Fruit fly (Drosophila melanogaster) whole organism, embryonic: ENCODE measurements around the gene CG9471.

Source experiments
- Aef1 ChIP-seq: fragments of 200-800 bp; sonication (Bioruptor generic); IDR thresholded peaks from 3 replicates; pipeline ENCODE4 v1.3.6; 2022; ENCODE audit warnings: missing biosample characterization, missing genetic modification characterization
- CG10321 ChIP-seq: fragments of 200-800 bp; sonication (Bioruptor generic); IDR thresholded peaks from 2 replicates; pipeline ENCODE4 v1.3.6; 2022; ENCODE audit warnings: missing biosample characterization, missing genetic modification characterization
- CG12155 ChIP-seq: fragments of 200-800 bp; sonication (Bioruptor generic); optimal IDR thresholded peaks from 3 replicates; lab custom pipeline; 2016; ENCODE audit warnings: missing biosample characterization, missing genetic modification characterization
- CG12659 ChIP-seq: fragments of 200-800 bp; sonication (Bioruptor generic); optimal IDR thresholded peaks from 3 replicates; lab custom pipeline; 2017; ENCODE audit warnings: mild to moderate bottlenecking, missing biosample characterization, missing genetic modification reagents, missing genetic modification characterization
- CG14014 ChIP-seq: fragments of 200-800 bp; sonication (Bioruptor generic); IDR thresholded peaks from 2 replicates; pipeline ENCODE4 v1.3.6; 2022; ENCODE audit warnings: missing biosample characterization, missing genetic modification characterization
- CG15601 ChIP-seq: fragments of 200-800 bp; sonication (Bioruptor generic); optimal IDR thresholded peaks from 3 replicates; lab custom pipeline; 2019; ENCODE audit warnings: missing biosample characterization, mild to moderate bottlenecking, missing genetic modification characterization, moderate library complexity
- CG15696 ChIP-seq: fragments of 200-800 bp; sonication (Bioruptor generic); optimal IDR thresholded peaks from 2 replicates; lab custom pipeline; 2019; ENCODE audit warnings: missing biosample characterization, mild to moderate bottlenecking, missing genetic modification characterization, moderate library complexity
- CG16815 ChIP-seq: fragments of 200-800 bp; sonication (Bioruptor generic); optimal IDR thresholded peaks from 3 replicates; lab custom pipeline; 2017; ENCODE audit warnings: missing biosample characterization, mild to moderate bottlenecking, missing genetic modification characterization
- CG18011 ChIP-seq: fragments of 200-800 bp; sonication (Bioruptor generic); optimal IDR thresholded peaks from 2 replicates; lab custom pipeline; 2017; ENCODE audit warnings: missing biosample characterization, missing genetic modification characterization, mild to moderate bottlenecking, moderate library complexity, missing genotype
- CG2129 ChIP-seq: fragments of 200-800 bp; sonication (Bioruptor generic); IDR thresholded peaks from 2 replicates; pipeline ENCODE4 v1.3.6; 2022; ENCODE audit warnings: missing biosample characterization, missing genetic modification characterization; ENCODE audit not compliant: partially characterized antibody
- CG34376 ChIP-seq: fragments of 200-800 bp; sonication (Bioruptor generic); optimal IDR thresholded peaks from 2 replicates; lab custom pipeline; 2018; ENCODE audit warnings: missing biosample characterization, mild to moderate bottlenecking, missing genetic modification characterization
- CG34422 ChIP-seq: fragments of 200-800 bp; sonication (Bioruptor generic); IDR thresholded peaks from 3 replicates; pipeline ENCODE4 v1.3.6; 2022; ENCODE audit warnings: missing biosample characterization, missing genetic modification characterization
- CG42726 ChIP-seq: fragments of 200-800 bp; sonication (Bioruptor generic); IDR thresholded peaks from 2 replicates; pipeline ENCODE4 v1.3.6; 2022; ENCODE audit warnings: missing biosample characterization, missing genetic modification characterization; ENCODE audit not compliant: partially characterized antibody
- CG8290 ChIP-seq, 3 experiments: fragments of 200-800 bp; sonication (Bioruptor generic); optimal IDR thresholded peaks; 2 replicates each; lab custom pipeline; 2016 to 2019; ENCODE audit warnings: missing biosample characterization in 3 of 3, missing genetic modification characterization in 3 of 3, mild to moderate bottlenecking in 2 of 3, moderate library complexity in 1 of 3
- CTCF ChIP-seq: fragments of 200-800 bp; sonication (Bioruptor generic); optimal IDR thresholded peaks from 2 replicates; lab custom pipeline; 2017; ENCODE audit warnings: missing biosample characterization, mild to moderate bottlenecking, missing genetic modification characterization, moderate library complexity
- Dp ChIP-seq: fragments of 200-800 bp; sonication (Bioruptor generic); optimal IDR thresholded peaks from 2 replicates; lab custom pipeline; 2018; ENCODE audit warnings: missing biosample characterization, mild to moderate bottlenecking, missing genetic modification characterization, moderate library complexity
- Drgx ChIP-seq: fragments of 200-800 bp; sonication (Bioruptor generic); IDR thresholded peaks from 2 replicates; pipeline ENCODE4 v1.3.6; 2022; ENCODE audit warnings: missing biosample characterization, missing genetic modification characterization
- GATAe ChIP-seq: fragments of 200-800 bp; sonication (Bioruptor generic); conservative IDR thresholded peaks from 2 replicates; pipeline ENCODE4 v1.3.6; 2022; ENCODE audit warnings: missing biosample characterization, missing genetic modification characterization
- HmgZ ChIP-seq: fragments of 200-800 bp; sonication (Bioruptor generic); optimal IDR thresholded peaks from 2 replicates; lab custom pipeline; 2018; ENCODE audit warnings: missing biosample characterization, mild to moderate bottlenecking, missing genetic modification characterization
- Hmr ChIP-seq: fragments of 200-800 bp; sonication (Bioruptor generic); optimal IDR thresholded peaks from 3 replicates; lab custom pipeline; 2017; ENCODE audit warnings: mild to moderate bottlenecking, missing biosample characterization, missing genetic modification reagents, missing genetic modification characterization
- Hr39 ChIP-seq: fragments of >200 bp; optimal IDR thresholded peaks from 2 replicates; lab custom pipeline; 2017
- Lhr ChIP-seq: fragments of 200-800 bp; sonication (Bioruptor generic); optimal IDR thresholded peaks from 3 replicates; lab custom pipeline; 2017; ENCODE audit warnings: mild to moderate bottlenecking, missing biosample characterization, missing genetic modification reagents, missing genetic modification characterization
- MTF-1 ChIP-seq: fragments of 200-800 bp; sonication (Bioruptor generic); optimal IDR thresholded peaks from 2 replicates; lab custom pipeline; 2018; ENCODE audit warnings: missing biosample characterization, mild to moderate bottlenecking, missing genetic modification characterization, borderline replicate concordance
- Myb ChIP-seq: fragments of 200-800 bp; sonication (Bioruptor generic); optimal IDR thresholded peaks from 2 replicates; lab custom pipeline; 2016; ENCODE audit warnings: missing biosample characterization, missing genetic modification characterization
- PHDP ChIP-seq: fragments of 200-800 bp; sonication (Bioruptor generic); optimal IDR thresholded peaks from 3 replicates; lab custom pipeline; 2018; ENCODE audit warnings: missing biosample characterization, mild to moderate bottlenecking, missing genetic modification characterization, moderate library complexity
- Pdp1 ChIP-seq, 2 experiments: fragments of 200-800 bp; sonication (Bioruptor generic); optimal IDR thresholded peaks; 3 replicates each; lab custom pipeline; 2016; ENCODE audit warnings: missing biosample characterization in 2 of 2, missing genetic modification characterization in 2 of 2, mild to moderate bottlenecking in 1 of 2, moderate library complexity in 1 of 2
- Sox102F ChIP-seq: fragments of 200-800 bp; sonication (Bioruptor generic); optimal IDR thresholded peaks from 2 replicates; lab custom pipeline; 2018; ENCODE audit warnings: missing biosample characterization, mild to moderate bottlenecking, missing genetic modification characterization, moderate library complexity
- Ssrp ChIP-seq: fragments of 200-800 bp; sonication (Bioruptor generic); optimal IDR thresholded peaks from 2 replicates; lab custom pipeline; 2018; ENCODE audit warnings: missing biosample characterization, mild to moderate bottlenecking, missing genetic modification characterization, moderate library complexity
- bsh ChIP-seq, 2 experiments: fragments of 200-800 bp; sonication (Bioruptor generic); optimal IDR thresholded peaks; 2 replicates each; lab custom pipeline; 2017 to 2018; ENCODE audit warnings: mild to moderate bottlenecking in 2 of 2, missing biosample characterization in 2 of 2, missing genetic modification characterization in 2 of 2, moderate library complexity in 1 of 2
- btn ChIP-seq: fragments of 200-800 bp; sonication (Bioruptor generic); optimal IDR thresholded peaks from 2 replicates; lab custom pipeline; 2016; ENCODE audit warnings: missing biosample characterization, missing genetic modification characterization
- dm ChIP-seq: fragments of 200-800 bp; sonication (Bioruptor generic); optimal IDR thresholded peaks from 3 replicates; lab custom pipeline; 2016; ENCODE audit warnings: missing biosample characterization, missing genetic modification characterization
- gce ChIP-seq: fragments of 200-800 bp; sonication (Bioruptor generic); IDR thresholded peaks from 3 replicates; pipeline ENCODE4 v1.3.6; 2022; ENCODE audit warnings: missing biosample characterization, missing genetic modification characterization
- hbn ChIP-seq: fragments of 200-800 bp; sonication (Bioruptor generic); IDR thresholded peaks from 2 replicates; pipeline ENCODE4 v1.3.6; 2022; ENCODE audit warnings: missing biosample characterization, missing genetic modification characterization; ENCODE audit not compliant: partially characterized antibody
- inv ChIP-seq: fragments of 200-800 bp; sonication (Bioruptor generic); IDR thresholded peaks from 2 replicates; pipeline ENCODE4 v1.3.6; 2022; ENCODE audit warnings: missing biosample characterization, missing genetic modification characterization; ENCODE audit not compliant: partially characterized antibody
- ken ChIP-seq: fragments of 200-800 bp; sonication (Bioruptor generic); IDR thresholded peaks from 3 replicates; pipeline ENCODE4 v1.3.6; 2022; ENCODE audit warnings: missing biosample characterization, missing genetic modification characterization
- nau ChIP-seq: fragments of 200-800 bp; sonication (Bioruptor generic); optimal IDR thresholded peaks from 3 replicates; lab custom pipeline; 2017; ENCODE audit warnings: missing biosample characterization, mild to moderate bottlenecking, missing genetic modification characterization, missing genetic modification reagents
- oc ChIP-seq: fragments of 200-800 bp; sonication (Bioruptor generic); optimal IDR thresholded peaks from 2 replicates; lab custom pipeline; 2018; ENCODE audit warnings: missing biosample characterization, mild to moderate bottlenecking, missing genetic modification characterization, moderate library complexity
- onecut ChIP-seq: fragments of 200-800 bp; sonication (Bioruptor generic); IDR thresholded peaks from 2 replicates; pipeline ENCODE4 v1.3.6; 2022; ENCODE audit warnings: missing biosample characterization, missing genetic modification characterization
- pfk ChIP-seq: fragments of 200-800 bp; sonication (Bioruptor generic); optimal IDR thresholded peaks from 2 replicates; lab custom pipeline; 2018; ENCODE audit warnings: missing biosample characterization, mild to moderate bottlenecking, missing genetic modification characterization, moderate library complexity
- pita ChIP-seq: fragments of 200-800 bp; sonication (Bioruptor generic); optimal IDR thresholded peaks from 2 replicates; lab custom pipeline; 2017; ENCODE audit warnings: missing biosample characterization, mild to moderate bottlenecking, missing genetic modification characterization
- prd ChIP-seq, 3 experiments: fragments of >200 bp in 2 of 3; fragments of 200-800 bp in 1 of 3; sonication (Bioruptor generic) in 1 of 3; optimal IDR thresholded peaks in 2 of 3; IDR thresholded peaks in 1 of 3; 2 replicates in 2 of 3; 3 replicates in 1 of 3; pipeline versions ENCODE4 v1.3.6 to Lab custom; 2017 to 2022; ENCODE audit warnings: missing biosample characterization in 1 of 3, missing genetic modification characterization in 1 of 3
- pzg ChIP-seq: fragments of 200-800 bp; sonication (Bioruptor generic); optimal IDR thresholded peaks from 3 replicates; lab custom pipeline; 2018; ENCODE audit warnings: missing biosample characterization, mild to moderate bottlenecking, missing genetic modification characterization, moderate library complexity
- repo ChIP-seq: fragments of 200-800 bp; sonication (Bioruptor generic); optimal IDR thresholded peaks from 2 replicates; lab custom pipeline; 2016; ENCODE audit warnings: missing biosample characterization, missing genetic modification characterization
- row ChIP-seq: fragments of 200-800 bp; sonication (Bioruptor generic); IDR thresholded peaks from 3 replicates; pipeline ENCODE4 v1.3.6; 2022; ENCODE audit warnings: missing biosample characterization, missing genetic modification characterization
- schlank ChIP-seq: fragments of 200-800 bp; sonication (Bioruptor generic); optimal IDR thresholded peaks from 2 replicates; lab custom pipeline; 2018; ENCODE audit warnings: missing biosample characterization, mild to moderate bottlenecking, missing genetic modification characterization
- sens ChIP-seq: fragments of 200-800 bp; sonication (Bioruptor generic); peaks from one replicate; lab custom pipeline; 2016; ENCODE audit warnings: missing biosample characterization, missing genetic modification characterization
- sr ChIP-seq: fragments of 200-800 bp; sonication (Bioruptor generic); IDR thresholded peaks from 3 replicates; pipeline ENCODE4 v1.3.6; 2022; ENCODE audit warnings: missing biosample characterization, missing genetic modification characterization
- stwl ChIP-seq: fragments of 200-800 bp; sonication (Bioruptor generic); optimal IDR thresholded peaks from 3 replicates; lab custom pipeline; 2018; ENCODE audit warnings: missing biosample characterization, mild to moderate bottlenecking, missing genetic modification characterization, moderate library complexity

The CG9471 gene

dm6 chr3R:9784341-9785062, 13.2 kb upstream of the CG9471 start, which contains the start of the genes MtnA and CG8500 (continued):
- TF ChIP-seq sr (GFP tag; lab: Robert Waterston, UW) (0 out of 3 replicates have a peak, but pooled peaks have one; percentile 7), pfk (GFP tag; lab: Kevin White, UChicago) (no peak), CG15601 (no peak), Hmr (GFP tag; lab: Kevin White, UChicago) (peak; percentile 79), Lhr (GFP tag; lab: Kevin White, UChicago) (peak; percentile 13), HmgZ (tag; lab: Kevin White, UChicago) (peak; percentile 87), CG42726 (GFP tag; lab: Robert Waterston, UW) (peak; percentile 52; the same call in 1 of the 2 replicates), Dp (peak; percentile 64), pita (peak; percentile 54), CG12155 (GFP tag; lab: Kevin White, UChicago) (peak; percentile 20), GATAe (no peak), pzg (peak; percentile 67), inv (peak; percentile 28; the same call in 1 of the 2 replicates), nau (GFP tag; lab: Kevin White, UChicago) (no peak), CG16815 (no peak), Aef1 (GFP tag; lab: Robert Waterston, UW) (no peak), CG12659 (GFP tag; lab: Kevin White, UChicago) (peak; percentile 20), dm (GFP tag; lab: Kevin White, UChicago) (peak; percentile 3), repo (GFP tag; lab: Kevin White, UChicago) (no peak), CG14014 (GFP tag; lab: Robert Waterston, UW) (no peak), CG15696 (tag; lab: Kevin White, UChicago) (no peak), oc (no peak), CTCF (GFP tag; lab: Kevin White, UChicago) (peak; percentile 64), ken (GFP tag; lab: Robert Waterston, UW) (0 out of 3 replicates have a peak, but pooled peaks have one; percentile 31), CG10321 (GFP tag; lab: Robert Waterston, UW) (no peak), schlank (no peak), CG8290 (GFP tag; optimal IDR thresholded peaks at IDR 0.05; lab: Kevin White, UChicago) (no peak), CG8290 (tag; optimal IDR thresholded peaks at IDR 0.05; lab: Kevin White, UChicago) (peak in 1 of 2 experiments; percentile 62), CG34376 (peak; percentile 14), onecut (GFP tag; lab: Robert Waterston, UW) (peak; percentile 87)

DNA sequence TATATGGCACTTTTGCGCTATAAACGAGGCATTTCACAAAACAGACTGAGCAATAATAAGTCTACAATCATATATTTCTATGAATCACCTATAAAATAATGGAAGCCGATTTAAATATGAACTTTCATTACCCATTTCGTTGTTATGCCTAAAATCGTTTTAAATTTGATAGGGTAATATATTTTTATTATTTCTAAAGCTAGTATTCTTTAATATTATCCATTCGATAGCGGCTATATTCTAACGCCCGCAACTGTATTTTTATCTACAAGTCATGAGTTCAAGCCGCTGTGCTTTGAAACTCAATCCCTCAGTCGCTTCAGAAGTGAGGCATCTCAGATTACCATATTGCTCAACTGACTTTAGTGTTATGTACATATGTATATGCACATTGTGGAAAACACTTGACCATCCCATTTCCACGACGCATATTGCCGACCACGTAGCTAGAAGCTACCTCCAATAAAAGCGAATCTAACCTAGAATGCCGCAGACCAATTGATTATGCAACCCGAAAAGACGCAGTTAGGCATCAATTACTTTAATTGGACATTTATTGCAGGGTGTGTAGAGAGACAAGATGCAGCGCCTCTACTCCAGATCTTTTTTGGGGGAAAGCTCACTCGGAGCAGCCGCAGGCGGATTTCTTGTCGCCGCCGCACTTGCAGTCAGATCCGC, 12.0 kb upstream of the CG9471 start:
- no peak for TF ChIP-seq btn (GFP tag; lab: Kevin White, UChicago)
- TF ChIP-seq Hr39 (lab: Kevin White, UChicago), result no peak
- TF ChIP-seq CG34422, result no peak
- TF ChIP-seq PHDP, result peak; percentile 26
- TF ChIP-seq bsh (GFP tag; optimal IDR thresholded peaks at IDR 0.05; lab: Kevin White, UChicago), result peak in 1 of 2 experiments; percentile 33
- TF ChIP-seq sens, result peak; percentile 25
- no peak for TF ChIP-seq Ssrp (tag; lab: Kevin White, UChicago)
- TF ChIP-seq prd (optimal IDR thresholded peaks at IDR 0.05; lab: Kevin White, UChicago), result no peak
- TF ChIP-seq prd (GFP tag; IDR thresholded peaks at IDR 0.05; lab: Robert Waterston, UW), result 0 out of 3 replicates have a peak, but pooled peaks have one; percentile 17
- no peak for TF ChIP-seq Drgx (GFP tag; lab: Robert Waterston, UW)
- TF ChIP-seq stwl (tag; lab: Kevin White, UChicago), result no peak
- peak; percentile 41; the same call in 1 of the 3 replicates for TF ChIP-seq row (GFP tag; lab: Robert Waterston, UW)
- no peak for TF ChIP-seq hbn (GFP tag; lab: Robert Waterston, UW)
- no peak for TF ChIP-seq CG18011
- TF ChIP-seq Sox102F, result peak; percentile 25
- peak; percentile 49 for TF ChIP-seq MTF-1 (GFP tag; lab: Kevin White, UChicago)
- peak in 1 of 2 experiments; percentile 95 for TF ChIP-seq Pdp1 (GFP tag; optimal IDR thresholded peaks at IDR 0.05; lab: Kevin White, UChicago)
- no peak for TF ChIP-seq gce (GFP tag; lab: Robert Waterston, UW)
- no peak for TF ChIP-seq CG2129 (GFP tag; lab: Robert Waterston, UW)
- no peak for TF ChIP-seq Myb (GFP tag; lab: Kevin White, UChicago)
